Fruit fly (Drosophila melanogaster): ENCODE measurements around the gene CG5556.

CG5556 gene

DNA sequence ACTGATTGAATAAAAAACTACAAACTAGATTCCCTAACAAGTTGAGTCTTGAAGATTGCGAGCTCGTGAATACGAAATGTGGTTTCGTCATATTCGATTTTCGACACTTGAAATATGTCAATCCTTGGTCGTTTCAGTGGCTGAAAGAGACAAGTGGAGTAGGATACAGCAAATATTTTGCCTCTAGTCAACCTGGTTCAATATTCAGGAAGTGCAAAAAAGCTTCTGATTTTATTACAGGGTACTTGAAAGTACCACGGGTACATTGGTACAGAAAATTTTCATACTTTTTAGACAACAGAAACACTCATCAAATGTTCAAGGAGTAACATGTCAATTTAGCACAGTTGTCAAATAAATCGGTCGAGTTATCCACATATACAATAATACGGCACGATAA is 18.8 kb downstream of the CG5556 start, which contains the start of gene CG5440:
Gene CG5440 (plus strand): TSS at position 301 of the 400 bp plus-strand sequence.
- no peak for TF ChIP-seq CG9437 (GFP tag; optimal IDR thresholded peaks at IDR 0.05)
- no peak for TF ChIP-seq NFAT (GFP tag; IDR thresholded peaks at IDR 0.05)
- TF ChIP-seq zen (tag; optimal IDR thresholded peaks at IDR 0.05), result no peak
- no peak for TF ChIP-seq Dfd (GFP tag; optimal IDR thresholded peaks at IDR 0.05)
- no peak for TF ChIP-seq hbn (GFP tag; IDR thresholded peaks at IDR 0.05; ENCODE audit: partially characterized antibody)
- no peak for TF ChIP-seq cg (GFP tag; optimal IDR thresholded peaks at IDR 0.05)
- TF ChIP-seq dysf (GFP tag; IDR thresholded peaks at IDR 0.05), result no peak
- TF ChIP-seq bab2 (GFP tag; optimal IDR thresholded peaks at IDR 0.05), result no peak
- no peak for TF ChIP-seq Dip2 (GFP tag; IDR thresholded peaks at IDR 0.05)
- no peak for TF ChIP-seq Neu2 (GFP tag; optimal IDR thresholded peaks at IDR 0.05; ENCODE audit: borderline replicate concordance)
- no peak for TF ChIP-seq CG3838 (GFP tag; optimal IDR thresholded peaks at IDR 0.05)
- no peak for TF ChIP-seq croc (GFP tag; conservative IDR thresholded peaks at IDR 0.05)
- TF ChIP-seq CG2129 (GFP tag; IDR thresholded peaks at IDR 0.05; ENCODE audit: partially characterized antibody), result no peak
- no peak for TF ChIP-seq CG12104 (GFP tag; optimal IDR thresholded peaks at IDR 0.05)
- TF ChIP-seq her (GFP tag; optimal IDR thresholded peaks at IDR 0.05), result no peak
- TF ChIP-seq CG4617 (GFP tag; optimal IDR thresholded peaks at IDR 0.05; ENCODE audit: borderline replicate concordance), result no peak
- TF ChIP-seq CG33213 (GFP tag; optimal IDR thresholded peaks at IDR 0.05), result no peak
- TF ChIP-seq TFAM (GFP tag; optimal IDR thresholded peaks at IDR 0.05), result no peak

DNA sequence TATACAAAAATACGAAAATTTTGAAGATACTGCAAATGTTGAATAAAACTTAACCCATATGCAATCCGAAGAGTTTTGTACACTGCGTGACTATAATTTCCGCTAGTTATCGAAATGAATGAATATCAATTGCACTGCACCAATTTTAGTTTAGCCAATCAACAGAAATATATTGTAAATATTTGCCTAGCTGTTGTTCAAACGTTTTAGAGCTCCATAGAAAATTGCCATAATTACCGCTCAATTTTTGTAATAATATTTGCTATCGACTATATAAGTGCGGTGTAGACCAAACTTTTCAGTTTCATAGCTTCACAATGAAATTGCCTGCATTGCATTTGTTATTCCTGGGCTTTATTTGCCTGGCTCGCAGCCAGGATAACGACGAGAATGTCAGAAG is 23.8 kb downstream of the CG5556 start, which contains the start of gene a5:
Gene a5 (plus strand): TSS at position 301 of the 400 bp plus-strand sequence.
- no peak for TF ChIP-seq CG1647 (GFP tag; optimal IDR thresholded peaks at IDR 0.05)
- no peak for TF ChIP-seq Sox102F (GFP tag; optimal IDR thresholded peaks at IDR 0.05)
- TF ChIP-seq CG1602 (GFP tag; optimal IDR thresholded peaks at IDR 0.05), result no peak
- no peak for TF ChIP-seq Atf-2 (GFP tag; optimal IDR thresholded peaks at IDR 0.05)
- TF ChIP-seq Sry-δ (GFP tag; optimal IDR thresholded peaks at IDR 0.05), result no peak
- no peak for TF ChIP-seq CG16813 (GFP tag; IDR thresholded peaks at IDR 0.05; ENCODE audit: partially characterized antibody)
- no peak for TF ChIP-seq CG3838 (GFP tag; optimal IDR thresholded peaks at IDR 0.05)
- no peak for TF ChIP-seq CG12155 (GFP tag; optimal IDR thresholded peaks at IDR 0.05)
- no peak for TF ChIP-seq da (GFP tag; optimal IDR thresholded peaks at IDR 0.05)
- TF ChIP-seq H15 (GFP tag; IDR thresholded peaks at IDR 0.05), result no peak
- TF ChIP-seq unc-4 (GFP tag; IDR thresholded peaks at IDR 0.05; ENCODE audit: partially characterized antibody), result no peak
- no peak for TF ChIP-seq nmo (GFP tag; optimal IDR thresholded peaks at IDR 0.05)
- no peak for TF ChIP-seq CG30020 (tag; optimal IDR thresholded peaks at IDR 0.05)
- TF ChIP-seq CG11398 (GFP tag; optimal IDR thresholded peaks at IDR 0.05), result no peak
- TF ChIP-seq ara (GFP tag; IDR thresholded peaks at IDR 0.05), result no peak
- TF ChIP-seq CG2129 (GFP tag; IDR thresholded peaks at IDR 0.05; ENCODE audit: partially characterized antibody), result no peak
- TF ChIP-seq CG7372 (GFP tag; IDR thresholded peaks at IDR 0.05), result no peak
- no peak for TF ChIP-seq Awh (GFP tag; IDR thresholded peaks at IDR 0.05)
- TF ChIP-seq CG4328 (GFP tag; optimal IDR thresholded peaks at IDR 0.05), result no peak
- TF ChIP-seq schlank (tag; optimal IDR thresholded peaks at IDR 0.05), result no peak

DNA sequence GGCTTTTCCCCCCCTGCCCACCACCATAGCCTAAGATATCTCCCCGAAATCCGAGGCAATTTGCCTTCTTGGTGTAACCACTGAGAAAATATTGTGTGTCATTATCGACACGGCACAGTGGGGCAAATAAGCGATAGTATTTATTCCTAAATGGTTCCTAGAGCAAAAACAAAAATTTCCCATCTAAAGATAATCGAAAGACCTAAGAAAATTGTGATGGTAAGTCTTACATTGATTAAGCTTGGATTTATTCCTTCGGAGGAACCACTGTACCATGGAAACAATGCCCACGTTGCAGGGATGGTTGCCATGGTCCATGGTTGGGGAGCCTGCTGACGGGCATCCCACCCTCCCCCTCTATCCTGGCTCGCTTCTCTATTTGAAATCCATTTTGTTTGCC is 36.2 kb downstream of the CG5556 start:
- TF ChIP-seq sisA (GFP tag; IDR thresholded peaks at IDR 0.05) (peak; percentile 42; the same call in 1 of the 2 replicates), danr (GFP tag; IDR thresholded peaks at IDR 0.05) (no peak), CG12769 (tag; optimal IDR thresholded peaks at IDR 0.05) (peak; percentile 29), CG17385 (GFP tag; optimal IDR thresholded peaks at IDR 0.05) (peak; percentile 19), CoRest (tag; optimal IDR thresholded peaks at IDR 0.05) (no peak), Opbp (GFP tag; IDR thresholded peaks at IDR 0.05; ENCODE audit: partially characterized antibody) (no peak), oc (tag; optimal IDR thresholded peaks at IDR 0.05) (no peak), CG7963 (GFP tag; IDR thresholded peaks at IDR 0.05; ENCODE audit: partially characterized antibody) (no peak), CG3995 (GFP tag; optimal IDR thresholded peaks at IDR 0.05) (no peak), CG8281 (tag; optimal IDR thresholded peaks at IDR 0.05) (no peak), CG18619 (GFP tag; optimal IDR thresholded peaks at IDR 0.05) (no peak), CG11247 (GFP tag; IDR thresholded peaks at IDR 0.05) (no peak), CG32772 (GFP tag; IDR thresholded peaks at IDR 0.05) (no peak), CG10431 (GFP tag; optimal IDR thresholded peaks at IDR 0.05) (no peak), Fer3 (tag; optimal IDR thresholded peaks at IDR 0.05) (peak; percentile 29)

Data from whole organism, embryonic.